Worm (Caenorhabditis elegans) whole organism, L2 larva: Measurements from ENCODE around the gene K07D4.9.

ENCODE experiments used
- C34F6.9 ChIP-seq: fragments of 150-350 bp; optimal IDR thresholded peaks from 2 replicates; lab custom pipeline; 2014; ENCODE audit warnings: missing biosample characterization, missing genetic modification characterization
- F13H6.1 ChIP-seq: sonication (generic microtip); optimal IDR thresholded peaks from 2 replicates; lab custom pipeline; 2016; ENCODE audit warnings: missing genetic modification characterization, missing compliant biosample characterization
- Y55F3AM.14 ChIP-seq: fragments of 200-800 bp; sonication (Bioruptor generic); optimal IDR thresholded peaks from 2 replicates; lab custom pipeline; 2018; ENCODE audit warnings: mild to moderate bottlenecking, missing genetic modification characterization, missing compliant biosample characterization
- ZK546.5 ChIP-seq: sonication (generic microtip); optimal IDR thresholded peaks from 2 replicates; lab custom pipeline; 2017; ENCODE audit warnings: missing biosample characterization, missing genetic modification characterization
- aly-2 ChIP-seq: fragments of 150-350 bp; optimal IDR thresholded peaks from 2 replicates; lab custom pipeline; 2014; ENCODE audit warnings: missing biosample characterization, missing genetic modification characterization
- ceh-16 ChIP-seq: fragments of 150-350 bp; optimal IDR thresholded peaks from 2 replicates; lab custom pipeline; 2014; ENCODE audit warnings: missing biosample characterization, missing genetic modification characterization
- ceh-82 ChIP-seq: fragments of 150-350 bp; optimal IDR thresholded peaks from 2 replicates; lab custom pipeline; 2014; ENCODE audit warnings: missing biosample characterization, missing genetic modification characterization
- dmd-4 ChIP-seq: sonication (generic microtip); optimal IDR thresholded peaks from 2 replicates; lab custom pipeline; 2017; ENCODE audit warnings: missing biosample characterization, missing genetic modification characterization
- elt-1 ChIP-seq: fragments of 150-350 bp; optimal IDR thresholded peaks from 2 replicates; lab custom pipeline; 2014; ENCODE audit warnings: missing biosample characterization, missing genetic modification characterization
- fos-1 ChIP-seq: fragments of 150-350 bp; optimal IDR thresholded peaks from 2 replicates; lab custom pipeline; 2014; ENCODE audit warnings: missing biosample characterization, missing genetic modification characterization
- gmeb-1 ChIP-seq: fragments of 150-350 bp; optimal IDR thresholded peaks from 2 replicates; lab custom pipeline; 2014; ENCODE audit warnings: missing biosample characterization, missing genetic modification characterization
- lin-11 ChIP-seq: fragments of 150-350 bp; sonication (generic microtip); optimal IDR thresholded peaks from 2 replicates; lab custom pipeline; 2014; ENCODE audit warnings: missing biosample characterization, missing genetic modification characterization, inconsistent platforms, mixed read lengths
- lin-13 ChIP-seq: fragments of 150-350 bp; optimal IDR thresholded peaks from 2 replicates; lab custom pipeline; 2014; ENCODE audit warnings: missing biosample characterization, missing genetic modification reagents, missing genetic modification characterization
- lsy-2 ChIP-seq, 2 experiments: fragments of 150-350 bp in 1 of 2; sonication (generic microtip) in 1 of 2; optimal IDR thresholded peaks; 2 replicates each; lab custom pipeline; 2014 to 2017; ENCODE audit warnings: missing biosample characterization in 2 of 2, missing genetic modification characterization in 2 of 2
- mab-5 ChIP-seq: fragments of 150-350 bp; optimal IDR thresholded peaks from 2 replicates; lab custom pipeline; 2014; ENCODE audit warnings: missing biosample characterization, missing genetic modification characterization
- mbf-1 ChIP-seq: sonication (generic microtip); optimal IDR thresholded peaks from 2 replicates; lab custom pipeline; 2017; ENCODE audit warnings: missing biosample characterization, missing genetic modification characterization
- mdl-1 ChIP-seq, 2 experiments: fragments of 150-350 bp in 1 of 2; sonication (generic microtip) in 1 of 2; optimal IDR thresholded peaks; 2 replicates each; lab custom pipeline; 2017; ENCODE audit warnings: missing biosample characterization in 2 of 2, missing genetic modification characterization in 2 of 2
- nhr-12 ChIP-seq: fragments of 150-350 bp; optimal IDR thresholded peaks from 2 replicates; lab custom pipeline; 2014; ENCODE audit warnings: missing biosample characterization, missing genetic modification characterization
- nhr-129 ChIP-seq: fragments of 150-350 bp; optimal IDR thresholded peaks from 2 replicates; lab custom pipeline; 2014; ENCODE audit warnings: missing biosample characterization, missing genetic modification characterization
- nhr-21 ChIP-seq: fragments of 150-350 bp; optimal IDR thresholded peaks from 2 replicates; lab custom pipeline; 2014; ENCODE audit warnings: missing biosample characterization, missing genetic modification characterization
- nhr-23 ChIP-seq: fragments of 150-350 bp; optimal IDR thresholded peaks from 2 replicates; lab custom pipeline; 2014; ENCODE audit warnings: missing biosample characterization, missing genetic modification reagents, missing genetic modification characterization
- nhr-237 ChIP-seq: fragments of 150-350 bp; optimal IDR thresholded peaks from 2 replicates; lab custom pipeline; 2014; ENCODE audit warnings: missing biosample characterization, missing genetic modification characterization
- nhr-25 ChIP-seq: fragments of 150-350 bp; sonication (generic microtip); optimal IDR thresholded peaks from 3 replicates; lab custom pipeline; 2014; ENCODE audit warnings: missing biosample characterization, missing genetic modification characterization
- nhr-77 ChIP-seq: fragments of 150-350 bp; optimal IDR thresholded peaks from 2 replicates; lab custom pipeline; 2014; ENCODE audit warnings: missing biosample characterization, missing genetic modification characterization
- sem-4 ChIP-seq: fragments of 150-350 bp; optimal IDR thresholded peaks from 2 replicates; lab custom pipeline; 2014; ENCODE audit warnings: missing biosample characterization, missing genetic modification reagents, missing genetic modification characterization
- skn-1 ChIP-seq: sonication (generic microtip); optimal IDR thresholded peaks from 2 replicates; lab custom pipeline; 2017; ENCODE audit warnings: missing biosample characterization, missing genetic modification characterization
- snpc-4 ChIP-seq: fragments of 150-350 bp; optimal IDR thresholded peaks from 2 replicates; lab custom pipeline; 2014; ENCODE audit warnings: missing biosample characterization, missing genetic modification characterization
- unc-39 ChIP-seq: fragments of 150-350 bp; optimal IDR thresholded peaks from 2 replicates; lab custom pipeline; 2014; ENCODE audit warnings: missing biosample characterization, missing genetic modification characterization
- unc-55 ChIP-seq: fragments of 150-350 bp; sonication (generic microtip); optimal IDR thresholded peaks from 3 replicates; lab custom pipeline; 2014; ENCODE audit warnings: missing biosample characterization, missing genetic modification reagents, missing genetic modification characterization
- zag-1 ChIP-seq: fragments of 150-350 bp; optimal IDR thresholded peaks from 2 replicates; lab custom pipeline; 2014; ENCODE audit warnings: missing biosample characterization, missing genetic modification characterization
- ztf-1 ChIP-seq: fragments of 200-800 bp; sonication (Bioruptor generic); conservative IDR thresholded peaks from 2 replicates; pipeline ENCODE4 v1.3.6; 2022; ENCODE audit warnings: missing genetic modification characterization, missing compliant biosample characterization
- ztf-11 ChIP-seq: sonication (generic microtip); optimal IDR thresholded peaks from 2 replicates; lab custom pipeline; 2017; ENCODE audit warnings: missing biosample characterization, missing genetic modification characterization

Gene K07D4.9

DNA sequence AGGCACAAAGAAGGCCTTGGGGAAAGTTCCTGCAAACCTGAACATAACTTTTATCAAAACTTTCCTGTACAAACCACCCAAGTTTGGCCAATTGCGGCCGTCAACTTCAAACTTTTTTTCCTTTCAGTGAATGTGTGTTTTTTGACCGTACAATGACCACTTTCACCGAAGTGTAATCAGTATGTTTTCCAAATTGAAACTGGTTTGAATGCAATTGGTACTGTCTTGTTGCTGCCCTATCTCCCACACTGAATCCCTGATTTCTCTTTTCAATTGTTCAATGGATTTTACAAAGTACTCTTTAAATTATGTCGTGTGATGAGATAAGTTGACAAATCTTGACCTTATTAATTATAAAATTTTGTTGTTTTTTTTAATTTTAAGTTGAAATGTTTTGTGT, 27.9 kb upstream of the K07D4.9 start:
- TF ChIP-seq C34F6.9 = no peak
- TF ChIP-seq lin-13 (GFP tag; lab: Kevin White, UChicago) = no peak
- no peak for TF ChIP-seq Y55F3AM.14 (GFP tag; lab: Kevin White, UChicago)
- TF ChIP-seq sem-4 (tag; lab: Kevin White, UChicago) = no peak
- TF ChIP-seq nhr-129 (tag; lab: Kevin White, UChicago) = no peak
- no peak for TF ChIP-seq unc-39
- TF ChIP-seq zag-1 (tag; lab: Kevin White, UChicago) = no peak
- TF ChIP-seq unc-55 (GFP tag; lab: Kevin White, UChicago) = no peak

DNA sequence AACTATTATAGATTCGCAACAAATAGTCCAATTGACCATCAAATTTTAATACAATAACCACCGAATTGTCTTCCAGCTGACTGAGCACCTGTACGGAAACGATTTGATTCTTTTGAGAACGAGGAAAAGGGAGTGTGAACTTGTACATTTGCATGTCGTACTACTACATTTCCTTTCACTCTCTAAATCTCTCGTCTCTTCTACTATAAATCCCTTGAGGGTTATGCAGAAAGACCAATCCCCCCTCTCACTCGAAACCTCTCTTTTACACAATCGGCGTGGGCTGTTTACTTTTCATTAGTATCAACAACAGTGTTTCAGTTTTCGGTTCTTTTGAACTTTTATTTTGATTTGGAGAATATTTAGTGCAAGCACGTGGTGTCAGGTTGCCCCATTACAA, 26.2 kb upstream of the K07D4.9 start:
- TF ChIP-seq lin-13 (GFP tag; lab: Kevin White, UChicago) = no peak
- TF ChIP-seq lin-11 = no peak
- TF ChIP-seq nhr-21 (tag; lab: Kevin White, UChicago) = no peak
- TF ChIP-seq, all 48 proteins: peak for 0

ce11 chrII:4004614-4005013, 23.8 kb upstream of the K07D4.9 start, which contains the start of gene ephx-1:
ephx-1 (plus strand) TSS chrII:4004914.
- TF ChIP-seq lsy-2 (tag; optimal IDR thresholded peaks at IDR 0.05; lab: Kevin White, UChicago) (no peak), Y55F3AM.14 (GFP tag; lab: Kevin White, UChicago) (no peak), fos-1 (tag; lab: Kevin White, UChicago) (no peak), sem-4 (tag; lab: Kevin White, UChicago) (no peak), mbf-1 (no peak), ceh-82 (no peak), ztf-11 (tag; lab: Kevin White, UChicago) (no peak), skn-1 (tag; lab: Kevin White, UChicago) (no peak), snpc-4 (tag; lab: Kevin White, UChicago) (no peak), nhr-77 (tag; lab: Kevin White, UChicago) (no peak), C34F6.9 (no peak), nhr-21 (tag; lab: Kevin White, UChicago) (no peak)

- TF ChIP-seq fos-1 (tag; lab: Kevin White, UChicago) (no peak), nhr-23 (tag; lab: Kevin White, UChicago) (no peak), nhr-25 (tag; lab: Kevin White, UChicago) (no peak), ztf-1 (GFP tag; lab: Robert Waterston, UW) (no peak), ceh-82 (no peak)
Observed at ce11 chrII:4007972-4008371, 20.4 kb upstream of the K07D4.9 start.

DNA sequence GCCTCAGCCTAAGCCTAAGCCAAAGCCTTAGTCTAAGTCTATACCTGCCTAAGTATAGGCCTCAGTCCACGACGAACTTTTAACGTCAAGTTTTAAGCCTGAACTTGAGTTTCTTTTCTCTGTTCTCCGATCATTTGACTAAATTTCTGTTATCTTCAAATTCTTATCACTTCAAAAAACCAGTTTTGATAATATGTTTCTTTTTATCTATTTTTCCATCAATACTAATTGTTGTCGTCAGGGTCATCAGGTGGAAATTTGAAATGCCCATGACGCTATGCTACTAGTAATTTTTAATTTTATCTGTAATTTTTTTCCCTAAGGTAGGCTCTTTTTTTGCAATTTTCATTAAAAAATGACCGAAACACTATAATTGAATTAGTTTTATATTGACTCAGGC, 16.9 kb upstream of the K07D4.9 start:
- no peak for TF ChIP-seq mdl-1 (tag; optimal IDR thresholded peaks at IDR 0.05; lab: Kevin White, UChicago)
- TF ChIP-seq F13H6.1 (tag; lab: Kevin White, UChicago) = no peak
- no peak for TF ChIP-seq unc-55 (GFP tag; lab: Kevin White, UChicago)
- TF ChIP-seq aly-2 (tag; lab: Kevin White, UChicago) = no peak
- TF ChIP-seq elt-1 (tag; lab: Kevin White, UChicago) = no peak
- TF ChIP-seq nhr-237 (tag; lab: Kevin White, UChicago) = no peak
- TF ChIP-seq ZK546.5 (tag; lab: Kevin White, UChicago) = no peak
- no peak for TF ChIP-seq sem-4 (tag; lab: Kevin White, UChicago)
- TF ChIP-seq snpc-4 (tag; lab: Kevin White, UChicago) = no peak
- TF ChIP-seq ceh-16 (tag; lab: Kevin White, UChicago) = no peak
- TF ChIP-seq lsy-2 (tag; optimal IDR thresholded peaks at IDR 0.05; lab: Kevin White, UChicago) = no peak
- no peak for TF ChIP-seq dmd-4 (tag; lab: Kevin White, UChicago)
- TF ChIP-seq ceh-82 = no peak
- TF ChIP-seq gmeb-1 = no peak
- TF ChIP-seq nhr-12 = no peak

DNA sequence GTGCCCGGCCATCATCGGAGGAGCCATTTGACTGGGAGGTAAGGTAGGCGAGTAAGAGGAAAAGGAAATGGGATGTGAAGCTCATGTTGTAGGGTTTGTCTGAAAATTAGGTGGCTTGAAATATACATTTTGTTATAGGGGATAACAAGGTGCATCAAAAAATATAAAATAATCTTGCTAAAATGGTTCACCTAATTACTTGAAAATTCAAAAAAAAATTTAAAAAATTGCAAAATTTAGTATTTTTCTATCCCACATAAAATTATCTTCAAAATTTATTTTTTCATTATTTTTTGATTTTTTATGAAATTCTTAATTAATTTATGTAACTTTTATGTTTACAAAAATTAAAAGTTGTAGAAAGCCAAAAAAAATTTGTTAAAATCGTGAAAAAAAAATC, 9.8 kb upstream of the K07D4.9 start, which contains the start of gene K07D4.6:
Gene K07D4.6 (minus strand): TSS at position 101 of the 400 bp plus-strand sequence.
- TF ChIP-seq elt-1 (tag; lab: Kevin White, UChicago) = no peak
- TF ChIP-seq fos-1 (tag; lab: Kevin White, UChicago) = no peak
- no peak for TF ChIP-seq ztf-1 (GFP tag; lab: Robert Waterston, UW)
- TF ChIP-seq dmd-4 (tag; lab: Kevin White, UChicago) = no peak
- TF ChIP-seq lin-11 = no peak
- TF ChIP-seq F13H6.1 (tag; lab: Kevin White, UChicago) = no peak
- no peak for TF ChIP-seq mab-5
